Fruit fly (Drosophila melanogaster) S2 (cell line): ENCODE data around the gene CG11737.

Source experiments
- CG8478 ChIP-seq: fragments of >200 bp; optimal IDR thresholded peaks from 2 replicates; lab custom pipeline; 2018
- CTCF ChIP-seq, 2 experiments: fragments of >200 bp; optimal IDR thresholded peaks; 2 replicates each; lab custom pipeline; 2018

- no peak for TF ChIP-seq CG8478 (lab: Kevin White, UChicago)
- no peak for TF ChIP-seq CTCF (optimal IDR thresholded peaks at IDR 0.05; lab: Kevin White, UChicago)
Measured at dm6 chr3R:8561522-8561921, 43.9 kb downstream of the CG11737 start, which contains the start of gene pch2.
